Fruit fly (Drosophila melanogaster) whole organism: ENCODE measurements around the gene Polr1C.

ENCODE experiments used
- psq ChIP-seq: fragments of >200 bp; optimal IDR thresholded peaks from 2 replicates; lab custom pipeline; 2017
- usp ChIP-seq: fragments of >200 bp; optimal IDR thresholded peaks from 2 replicates; lab custom pipeline; 2017; ENCODE audit warnings: missing biosample characterization, missing genetic modification characterization, mixed read lengths

DNA sequence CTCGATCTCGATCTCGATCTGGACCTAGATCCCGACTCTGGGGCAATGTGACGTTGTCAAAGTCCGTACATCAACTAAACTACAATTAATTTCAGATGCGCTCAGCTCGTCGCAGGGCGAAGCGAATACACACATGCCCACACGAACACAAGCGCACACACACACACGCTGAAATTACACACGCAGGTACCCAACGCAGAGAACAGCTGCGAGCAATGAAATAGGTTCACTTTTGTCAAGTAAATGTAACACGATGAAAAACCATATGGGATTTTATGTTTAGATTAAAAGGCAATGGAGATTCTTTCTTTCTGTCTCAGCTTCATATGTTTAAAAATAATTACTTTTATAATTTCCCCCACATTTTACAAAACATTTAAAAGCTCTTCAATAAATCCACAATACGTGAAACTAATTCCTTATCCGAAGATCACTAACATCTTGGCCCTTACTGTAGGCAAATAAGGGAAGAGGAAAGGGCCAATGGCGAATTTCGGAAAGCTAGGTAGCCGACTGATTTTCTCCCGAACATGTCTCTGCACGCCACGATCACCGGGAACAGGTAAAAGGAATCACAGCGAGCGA is 31.6 kb downstream of the Polr1C start:
- TF ChIP-seq usp (GFP tag; lab: Kevin White, UChicago) = no peak
- TF ChIP-seq psq (lab: Kevin White, UChicago) = no peak
